Worm (Caenorhabditis elegans): ENCODE measurements around the gene hrg-3.

DNA sequence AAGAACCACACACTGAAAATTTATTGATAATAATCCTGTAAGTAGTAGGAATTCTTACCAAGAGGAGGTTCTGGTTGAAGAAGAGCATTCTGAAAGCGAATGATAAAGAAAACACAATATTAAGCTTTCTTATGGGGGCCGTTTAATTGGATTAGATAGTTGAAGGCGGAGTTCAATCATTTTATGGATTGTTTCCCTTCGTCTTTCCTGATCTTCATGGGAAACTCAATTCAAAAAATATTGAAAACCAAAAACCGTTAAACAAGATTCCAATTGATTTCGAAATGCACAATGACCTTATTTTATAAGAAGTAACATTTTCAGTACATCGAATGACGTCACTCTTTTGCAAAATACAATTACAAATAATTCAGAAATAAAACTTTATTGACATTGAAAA, 42.8 kb downstream of the hrg-3 start, which contains the start of gene F46B6.13:
- TF ChIP-seq nhr-77 (tag; optimal IDR thresholded peaks at IDR 0.05) (no peak), egl-27 (tag; optimal IDR thresholded peaks at IDR 0.05) (no peak), nhr-10 (tag; optimal IDR thresholded peaks at IDR 0.05) (no peak), mab-5 (tag; optimal IDR thresholded peaks at IDR 0.05) (no peak), unc-55 (GFP tag; optimal IDR thresholded peaks at IDR 0.05) (no peak), ztf-11 (tag; optimal IDR thresholded peaks at IDR 0.05) (no peak), ama-1 (optimal IDR thresholded peaks at IDR 0.05) (no peak), sma-9 (GFP tag; optimal IDR thresholded peaks at IDR 0.05) (no peak), sma-9 (tag; optimal IDR thresholded peaks at IDR 0.05) (no peak)

All from whole organism, L2 larva.